Worm (Caenorhabditis elegans) whole organism, L2 larva: ENCODE measurements around the gene sri-42.
A peak's percentile ranks its signal among the peaks of the same experiment; 100 is the strongest.

ENCODE experiments used
- F13H6.1 ChIP-seq: sonication (generic microtip); optimal IDR thresholded peaks from 2 replicates; lab custom pipeline; 2016; ENCODE audit warnings: missing genetic modification characterization, missing compliant biosample characterization
- R02D3.7 ChIP-seq: fragments of 150-350 bp; optimal IDR thresholded peaks from 2 replicates; lab custom pipeline; 2014; ENCODE audit warnings: missing biosample characterization, missing genetic modification characterization
- ZK546.5 ChIP-seq: sonication (generic microtip); optimal IDR thresholded peaks from 2 replicates; lab custom pipeline; 2017; ENCODE audit warnings: missing biosample characterization, missing genetic modification characterization
- alr-1 ChIP-seq: fragments of 150-350 bp; optimal IDR thresholded peaks from 2 replicates; lab custom pipeline; 2014; ENCODE audit warnings: missing biosample characterization, missing genetic modification characterization
- ama-1 ChIP-seq: fragments of 150-350 bp; optimal IDR thresholded peaks from 2 replicates; lab custom pipeline; 2018; ENCODE audit warnings: inconsistent platforms
- blmp-1 ChIP-seq: sonication (generic microtip); optimal IDR thresholded peaks from 2 replicates; lab custom pipeline; 2017; ENCODE audit warnings: missing genetic modification characterization, mild to moderate bottlenecking, missing compliant biosample characterization, antibody characterized with exemption, moderate library complexity; ENCODE audit not compliant: insufficient read depth
- dmd-4 ChIP-seq: sonication (generic microtip); optimal IDR thresholded peaks from 2 replicates; lab custom pipeline; 2017; ENCODE audit warnings: missing biosample characterization, missing genetic modification characterization
- egl-27 ChIP-seq: sonication (generic microtip); optimal IDR thresholded peaks from 3 replicates; lab custom pipeline; 2017; ENCODE audit warnings: missing biosample characterization, missing genetic modification reagents, missing genetic modification characterization
- elt-1 ChIP-seq: fragments of 150-350 bp; optimal IDR thresholded peaks from 2 replicates; lab custom pipeline; 2014; ENCODE audit warnings: missing biosample characterization, missing genetic modification characterization
- fos-1 ChIP-seq: fragments of 150-350 bp; optimal IDR thresholded peaks from 2 replicates; lab custom pipeline; 2014; ENCODE audit warnings: missing biosample characterization, missing genetic modification characterization
- gmeb-1 ChIP-seq: fragments of 150-350 bp; optimal IDR thresholded peaks from 2 replicates; lab custom pipeline; 2014; ENCODE audit warnings: missing biosample characterization, missing genetic modification characterization
- lin-11 ChIP-seq: fragments of 150-350 bp; sonication (generic microtip); optimal IDR thresholded peaks from 2 replicates; lab custom pipeline; 2014; ENCODE audit warnings: missing biosample characterization, missing genetic modification characterization, inconsistent platforms, mixed read lengths
- lin-13 ChIP-seq: fragments of 150-350 bp; optimal IDR thresholded peaks from 2 replicates; lab custom pipeline; 2014; ENCODE audit warnings: missing biosample characterization, missing genetic modification reagents, missing genetic modification characterization
- lin-39 ChIP-seq: fragments of 150-350 bp; optimal IDR thresholded peaks from 2 replicates; lab custom pipeline; 2014; ENCODE audit warnings: missing biosample characterization, missing genetic modification reagents, missing genetic modification characterization
- lsy-2 ChIP-seq, 2 experiments: fragments of 150-350 bp in 1 of 2; sonication (generic microtip) in 1 of 2; optimal IDR thresholded peaks; 2 replicates each; lab custom pipeline; 2014 to 2017; ENCODE audit warnings: missing biosample characterization in 2 of 2, missing genetic modification characterization in 2 of 2
- mbf-1 ChIP-seq: sonication (generic microtip); optimal IDR thresholded peaks from 2 replicates; lab custom pipeline; 2017; ENCODE audit warnings: missing biosample characterization, missing genetic modification characterization
- mdl-1 ChIP-seq, 2 experiments: fragments of 150-350 bp in 1 of 2; sonication (generic microtip) in 1 of 2; optimal IDR thresholded peaks; 2 replicates each; lab custom pipeline; 2017; ENCODE audit warnings: missing biosample characterization in 2 of 2, missing genetic modification characterization in 2 of 2
- nhr-11 ChIP-seq: fragments of 150-350 bp; optimal IDR thresholded peaks from 2 replicates; lab custom pipeline; 2014; ENCODE audit warnings: missing biosample characterization, missing genetic modification characterization
- nhr-12 ChIP-seq: fragments of 150-350 bp; optimal IDR thresholded peaks from 2 replicates; lab custom pipeline; 2014; ENCODE audit warnings: missing biosample characterization, missing genetic modification characterization
- nhr-21 ChIP-seq: fragments of 150-350 bp; optimal IDR thresholded peaks from 2 replicates; lab custom pipeline; 2014; ENCODE audit warnings: missing biosample characterization, missing genetic modification characterization
- nhr-23 ChIP-seq: fragments of 150-350 bp; optimal IDR thresholded peaks from 2 replicates; lab custom pipeline; 2014; ENCODE audit warnings: missing biosample characterization, missing genetic modification reagents, missing genetic modification characterization
- nhr-237 ChIP-seq: fragments of 150-350 bp; optimal IDR thresholded peaks from 2 replicates; lab custom pipeline; 2014; ENCODE audit warnings: missing biosample characterization, missing genetic modification characterization
- nhr-6 ChIP-seq: fragments of 150-350 bp; optimal IDR thresholded peaks from 2 replicates; lab custom pipeline; 2014; ENCODE audit warnings: missing biosample characterization, missing genetic modification characterization
- peb-1 ChIP-seq: fragments of 150-350 bp; optimal IDR thresholded peaks from 2 replicates; lab custom pipeline; 2014; ENCODE audit warnings: missing biosample characterization, missing genetic modification characterization
- sem-4 ChIP-seq: fragments of 150-350 bp; optimal IDR thresholded peaks from 2 replicates; lab custom pipeline; 2014; ENCODE audit warnings: missing biosample characterization, missing genetic modification reagents, missing genetic modification characterization
- skn-1 ChIP-seq: sonication (generic microtip); optimal IDR thresholded peaks from 2 replicates; lab custom pipeline; 2017; ENCODE audit warnings: missing biosample characterization, missing genetic modification characterization
- sma-9 ChIP-seq, 2 experiments: fragments of 150-350 bp in 1 of 2; sonication (generic microtip) in 1 of 2; optimal IDR thresholded peaks; 2 replicates each; lab custom pipeline; 2014 to 2016; ENCODE audit warnings: missing genetic modification characterization in 2 of 2, mild to moderate bottlenecking in 1 of 2, missing biosample characterization in 1 of 2, missing compliant biosample characterization in 1 of 2, missing genetic modification reagents in 1 of 2, moderate library complexity in 1 of 2
- snpc-4 ChIP-seq: fragments of 150-350 bp; optimal IDR thresholded peaks from 2 replicates; lab custom pipeline; 2014; ENCODE audit warnings: missing biosample characterization, missing genetic modification characterization
- unc-55 ChIP-seq: fragments of 150-350 bp; sonication (generic microtip); optimal IDR thresholded peaks from 3 replicates; lab custom pipeline; 2014; ENCODE audit warnings: missing biosample characterization, missing genetic modification reagents, missing genetic modification characterization
- zag-1 ChIP-seq: fragments of 150-350 bp; optimal IDR thresholded peaks from 2 replicates; lab custom pipeline; 2014; ENCODE audit warnings: missing biosample characterization, missing genetic modification characterization
- ztf-11 ChIP-seq: sonication (generic microtip); optimal IDR thresholded peaks from 2 replicates; lab custom pipeline; 2017; ENCODE audit warnings: missing biosample characterization, missing genetic modification characterization
- ztf-4 ChIP-seq: fragments of 150-350 bp; optimal IDR thresholded peaks from 2 replicates; lab custom pipeline; 2014; ENCODE audit warnings: missing biosample characterization, missing genetic modification characterization

Gene sri-42

DNA sequence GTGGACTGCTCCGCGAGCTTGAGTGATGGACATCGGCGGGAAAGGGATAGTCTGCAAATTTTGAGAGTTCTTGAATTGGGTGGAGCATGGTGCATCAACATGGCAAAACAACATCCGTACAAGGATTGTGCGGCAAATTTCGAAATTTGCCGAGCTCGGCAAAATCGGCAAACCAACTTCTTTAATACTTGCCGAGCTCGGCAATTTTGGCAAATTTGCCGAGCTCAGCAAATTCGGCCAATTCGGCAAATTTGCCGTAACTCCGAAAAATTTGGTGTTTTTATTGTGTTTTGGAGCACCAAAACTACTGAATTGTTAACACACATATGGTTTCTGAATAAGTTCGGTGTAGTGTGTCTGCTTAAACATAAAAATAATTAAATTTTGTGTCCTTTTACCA is 27.3 kb upstream of the sri-42 start, which contains the start of gene fbxc-55:
Gene fbxc-55, minus strand, starts transcription at position 101 of the 400 bp plus-strand sequence.
- TF ChIP-seq blmp-1 (tag; lab: Kevin White, UChicago) (no peak), lin-39 (tag; lab: Kevin White, UChicago) (no peak), alr-1 (tag; lab: Kevin White, UChicago) (no peak), ZK546.5 (no peak), egl-27 (tag; lab: Kevin White, UChicago) (no peak), lsy-2 (tag; optimal IDR thresholded peaks at IDR 0.05; lab: Kevin White, UChicago) (no peak), nhr-6 (tag; lab: Kevin White, UChicago) (no peak), ztf-11 (tag; lab: Kevin White, UChicago) (no peak), zag-1 (no peak), lin-11 (tag; lab: Kevin White, UChicago) (no peak), F13H6.1 (tag; lab: Kevin White, UChicago) (no peak), nhr-23 (tag; lab: Kevin White, UChicago) (no peak), gmeb-1 (tag; lab: Kevin White, UChicago) (no peak)

DNA sequence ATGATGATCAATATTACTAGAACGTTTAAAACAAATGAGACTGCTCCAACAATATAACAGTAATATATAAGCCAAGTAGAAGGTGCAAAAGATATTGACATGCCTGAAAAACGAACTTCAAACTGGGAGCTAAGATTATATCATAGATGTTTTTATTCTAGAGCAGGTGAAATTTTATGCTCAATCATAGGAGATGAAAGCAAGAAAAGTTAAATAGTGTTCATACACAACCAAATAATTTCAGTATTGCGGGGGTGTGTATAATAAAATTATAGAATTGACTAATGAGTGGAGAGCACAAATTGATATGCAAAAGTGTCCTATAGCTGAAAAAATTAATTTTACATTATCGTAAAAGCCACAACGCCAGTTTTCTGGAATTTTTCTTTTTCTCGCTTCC is 16.2 kb upstream of the sri-42 start, which contains the start of gene sri-34:
Gene sri-34, minus strand, starts transcription at position 101 of the 400 bp plus-strand sequence.
- TF ChIP-seq dmd-4 (tag; lab: Kevin White, UChicago): no peak
- no peak for TF ChIP-seq lin-13 (GFP tag; lab: Kevin White, UChicago)
- TF ChIP-seq sma-9 (GFP tag; optimal IDR thresholded peaks at IDR 0.05; lab: Kevin White, UChicago): no peak
- no peak for TF ChIP-seq sma-9 (tag; optimal IDR thresholded peaks at IDR 0.05; lab: Kevin White, UChicago)
- TF ChIP-seq nhr-237: no peak
- TF ChIP-seq zag-1: no peak
- TF ChIP-seq lin-11 (tag; lab: Kevin White, UChicago): no peak

DNA sequence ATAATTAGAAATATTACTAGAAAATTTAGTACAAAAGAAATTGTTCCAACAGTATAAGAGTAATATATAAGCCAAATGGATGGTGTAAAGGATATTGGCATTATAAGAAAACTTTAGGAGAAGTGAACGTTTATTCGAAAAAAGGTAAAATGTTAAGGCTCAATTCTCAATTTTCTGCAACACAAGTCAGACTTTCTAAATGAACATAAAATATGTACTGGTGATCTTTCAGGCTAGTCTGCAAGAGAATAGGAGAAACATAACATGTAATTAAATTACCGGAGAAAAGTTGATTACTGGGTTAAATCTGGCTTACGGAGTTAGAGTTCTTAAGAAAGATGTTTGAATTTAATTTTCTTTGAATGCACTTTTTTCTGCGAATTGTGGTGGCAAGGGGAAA is 14.0 kb upstream of the sri-42 start, which contains the start of gene sri-33:
Gene sri-33, minus strand, starts transcription at position 101 of the 400 bp plus-strand sequence.
- TF ChIP-seq nhr-21 (tag; lab: Kevin White, UChicago) (peak; percentile 5), blmp-1 (tag; lab: Kevin White, UChicago) (no peak)

DNA sequence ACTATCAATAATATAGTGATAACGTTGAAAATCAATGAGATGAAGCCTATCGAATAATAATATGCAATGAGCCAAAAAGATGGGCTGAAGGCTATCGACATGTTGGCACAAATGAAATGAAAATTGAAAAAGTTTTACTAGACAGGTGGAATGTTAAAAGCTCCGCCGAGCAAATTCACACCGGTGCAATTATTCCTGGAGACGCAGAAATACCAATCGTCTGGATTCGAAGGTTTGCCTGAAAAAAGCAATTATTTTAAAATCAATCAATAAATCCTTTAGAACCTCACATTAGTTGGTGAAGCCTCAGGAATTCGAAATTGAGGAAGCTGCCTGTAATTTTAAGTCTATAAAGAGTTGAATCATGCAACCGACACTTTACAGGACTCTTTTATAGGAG is 11.6 kb upstream of the sri-42 start, which contains the start of gene sri-32:
Gene sri-32, minus strand, starts transcription at position 101 of the 400 bp plus-strand sequence.
- TF ChIP-seq peb-1 (tag; lab: Kevin White, UChicago) (no peak), nhr-11 (tag; lab: Kevin White, UChicago) (no peak), nhr-237 (no peak), blmp-1 (tag; lab: Kevin White, UChicago) (no peak), elt-1 (tag; lab: Kevin White, UChicago) (no peak), unc-55 (GFP tag; lab: Kevin White, UChicago) (no peak), mbf-1 (tag; lab: Kevin White, UChicago) (no peak), ZK546.5 (no peak), gmeb-1 (tag; lab: Kevin White, UChicago) (no peak), alr-1 (tag; lab: Kevin White, UChicago) (no peak), fos-1 (no peak), lsy-2 (tag; optimal IDR thresholded peaks at IDR 0.05; lab: Kevin White, UChicago) (no peak), skn-1 (tag; lab: Kevin White, UChicago) (no peak), zag-1 (no peak), sem-4 (tag; lab: Kevin White, UChicago) (no peak), F13H6.1 (tag; lab: Kevin White, UChicago) (no peak)

DNA sequence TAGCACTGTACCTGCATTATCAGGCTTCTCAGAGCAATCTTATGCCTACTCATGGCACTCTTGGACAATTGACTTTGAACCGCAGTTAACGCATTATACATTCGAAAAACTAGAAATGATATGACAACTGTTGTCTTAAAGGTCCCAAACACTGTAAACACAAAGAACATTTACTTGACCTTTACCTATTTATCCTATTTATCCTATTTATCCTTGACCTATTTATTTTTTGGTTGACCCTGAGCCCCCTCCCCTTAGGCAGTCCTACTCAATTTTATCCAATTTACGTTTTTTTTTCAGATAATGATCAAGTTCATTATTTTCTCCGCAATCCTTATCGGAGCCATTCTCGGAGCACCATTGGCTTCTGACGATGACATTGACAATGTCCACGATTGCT is 8.9 kb upstream of the sri-42 start, which contains the start of the genes T10D4.14 and T10D4.19:
Gene T10D4.14, minus strand, starts transcription at position 101 of the 400 bp plus-strand sequence.
Gene T10D4.19, plus strand, starts transcription at position 304 of the 400 bp plus-strand sequence.
- TF ChIP-seq nhr-237 (no peak), ama-1 (lab: Kevin White, UChicago) (no peak), snpc-4 (tag; lab: Kevin White, UChicago) (no peak), lsy-2 (tag; optimal IDR thresholded peaks at IDR 0.05; lab: Kevin White, UChicago) (no peak), mdl-1 (tag; optimal IDR thresholded peaks at IDR 0.05; lab: Kevin White, UChicago) (no peak), lin-11 (tag; lab: Kevin White, UChicago) (no peak), ztf-4 (tag; lab: Kevin White, UChicago) (no peak), fos-1 (no peak), ztf-11 (tag; lab: Kevin White, UChicago) (no peak), R02D3.7 (tag; lab: Kevin White, UChicago) (no peak), nhr-12 (tag; lab: Kevin White, UChicago) (no peak), nhr-23 (tag; lab: Kevin White, UChicago) (no peak)
